Worm (Caenorhabditis elegans) whole organism, mixed stage, embryonic: ENCODE measurements around the gene adss-1.

ENCODE experiments used
- M03D4.4 ChIP-seq: sonication (generic microtip); optimal IDR thresholded peaks from 2 replicates; lab custom pipeline; 2017; ENCODE audit warnings: mild to moderate bottlenecking, missing genetic modification characterization, missing compliant biosample characterization
- bed-3 ChIP-seq: fragments of 200-800 bp; sonication (Bioruptor generic); optimal IDR thresholded peaks from 3 replicates; lab custom pipeline; 2018; ENCODE audit warnings: mild to moderate bottlenecking, missing genetic modification characterization, moderate library complexity, missing compliant biosample characterization
- blmp-1 ChIP-seq: fragments of 150-350 bp; optimal IDR thresholded peaks from 2 replicates; lab custom pipeline; 2014; ENCODE audit warnings: missing biosample characterization, missing genetic modification characterization
- ceh-39 ChIP-seq: fragments of 150-350 bp; optimal IDR thresholded peaks from 2 replicates; lab custom pipeline; 2014; ENCODE audit warnings: missing biosample characterization, missing genetic modification characterization
- ceh-43 ChIP-seq: fragments of 200-800 bp; sonication (Bioruptor generic); optimal IDR thresholded peaks from 2 replicates; lab custom pipeline; 2018; ENCODE audit warnings: mild to moderate bottlenecking, missing genetic modification characterization, moderate library complexity, missing compliant biosample characterization
- ceh-83 ChIP-seq: fragments of 200-800 bp; sonication (Bioruptor generic); optimal IDR thresholded peaks from 2 replicates; lab custom pipeline; 2018; ENCODE audit warnings: mild to moderate bottlenecking, missing genetic modification characterization, missing compliant biosample characterization
- ces-1 ChIP-seq: fragments of 150-350 bp; optimal IDR thresholded peaks from 2 replicates; lab custom pipeline; 2014; ENCODE audit warnings: missing biosample characterization, missing genetic modification reagents, missing genetic modification characterization
- cnd-1 ChIP-seq: fragments of 200-800 bp; sonication (Bioruptor generic); optimal IDR thresholded peaks from 2 replicates; lab custom pipeline; 2018; ENCODE audit warnings: mild to moderate bottlenecking, missing genetic modification characterization, missing compliant biosample characterization
- drap-1 ChIP-seq: fragments of 200-800 bp; sonication (Bioruptor generic); optimal IDR thresholded peaks from 3 replicates; lab custom pipeline; 2018; ENCODE audit warnings: mild to moderate bottlenecking, missing genetic modification characterization, missing compliant biosample characterization
- elt-3 ChIP-seq: fragments of 150-350 bp; optimal IDR thresholded peaks from 2 replicates; lab custom pipeline; 2014; ENCODE audit warnings: missing biosample characterization, missing genetic modification characterization
- flh-1 ChIP-seq: fragments of 200-800 bp; sonication (Bioruptor generic); optimal IDR thresholded peaks from 2 replicates; lab custom pipeline; 2018; ENCODE audit warnings: mild to moderate bottlenecking, missing genetic modification characterization, moderate library complexity, missing compliant biosample characterization
- ham-2 ChIP-seq: fragments of 200-800 bp; sonication (Bioruptor generic); optimal IDR thresholded peaks from 2 replicates; lab custom pipeline; 2018; ENCODE audit warnings: mild to moderate bottlenecking, missing genetic modification characterization, missing compliant biosample characterization
- hlh-1 ChIP-seq: fragments of 150-350 bp; optimal IDR thresholded peaks from 2 replicates; lab custom pipeline; 2014; ENCODE audit warnings: missing biosample characterization, missing genetic modification reagents, missing genetic modification characterization
- lin-13 ChIP-seq: fragments of 150-350 bp; optimal IDR thresholded peaks from 2 replicates; lab custom pipeline; 2014; ENCODE audit warnings: missing biosample characterization, missing genetic modification characterization
- lin-32 ChIP-seq: fragments of 200-800 bp; sonication (Bioruptor generic); optimal IDR thresholded peaks from 2 replicates; lab custom pipeline; 2018; ENCODE audit warnings: mild to moderate bottlenecking, missing genetic modification characterization, missing compliant biosample characterization
- lsy-2 ChIP-seq: fragments of 150-350 bp; optimal IDR thresholded peaks from 2 replicates; lab custom pipeline; 2014; ENCODE audit warnings: missing biosample characterization, missing genetic modification characterization
- mab-5 ChIP-seq: fragments of 150-350 bp; optimal IDR thresholded peaks from 2 replicates; lab custom pipeline; 2014; ENCODE audit warnings: missing biosample characterization, missing genetic modification characterization
- mep-1 ChIP-seq: fragments of 150-350 bp; optimal IDR thresholded peaks from 2 replicates; lab custom pipeline; 2017; ENCODE audit warnings: missing biosample characterization, missing genetic modification reagents, missing genetic modification characterization, inconsistent platforms
- mls-2 ChIP-seq: sonication (generic microtip); optimal IDR thresholded peaks from 2 replicates; lab custom pipeline; 2016; ENCODE audit warnings: mild to moderate bottlenecking, missing genetic modification characterization, moderate library complexity, missing compliant biosample characterization
- nhr-12 ChIP-seq: fragments of 150-350 bp; optimal IDR thresholded peaks from 2 replicates; lab custom pipeline; 2014; ENCODE audit warnings: missing biosample characterization, missing genetic modification characterization
- nhr-2 ChIP-seq: fragments of 150-350 bp; optimal IDR thresholded peaks from 2 replicates; lab custom pipeline; 2014; ENCODE audit warnings: missing biosample characterization, missing genetic modification characterization
- nhr-237 ChIP-seq: fragments of 150-350 bp; optimal IDR thresholded peaks from 2 replicates; lab custom pipeline; 2014; ENCODE audit warnings: missing biosample characterization, missing genetic modification characterization
- nhr-28 ChIP-seq: fragments of 150-350 bp; optimal IDR thresholded peaks from 2 replicates; lab custom pipeline; 2014; ENCODE audit warnings: missing biosample characterization, missing genetic modification characterization
- nhr-76 ChIP-seq: sonication (generic microtip); optimal IDR thresholded peaks from 2 replicates; lab custom pipeline; 2017; ENCODE audit warnings: missing biosample characterization, missing genetic modification characterization
- pha-4 ChIP-seq: fragments of 150-350 bp; optimal IDR thresholded peaks from 2 replicates; lab custom pipeline; 2018; ENCODE audit warnings: missing biosample characterization, missing genetic modification reagents, missing genetic modification characterization
- snpc-4 ChIP-seq: fragments of 150-350 bp; optimal IDR thresholded peaks from 2 replicates; lab custom pipeline; 2014; ENCODE audit warnings: missing biosample characterization, missing genetic modification characterization
- sptf-1 ChIP-seq: sonication (generic microtip); optimal IDR thresholded peaks from 2 replicates; lab custom pipeline; 2017; ENCODE audit warnings: mild to moderate bottlenecking, missing genetic modification characterization, moderate library complexity, missing compliant biosample characterization
- tbx-8 ChIP-seq: fragments of 200-800 bp; sonication (Bioruptor generic); optimal IDR thresholded peaks from 2 replicates; lab custom pipeline; 2018; ENCODE audit warnings: mild to moderate bottlenecking, missing genetic modification characterization, moderate library complexity, missing compliant biosample characterization
- unc-120 ChIP-seq: sonication (generic microtip); optimal IDR thresholded peaks from 2 replicates; lab custom pipeline; 2017; ENCODE audit warnings: missing genetic modification characterization, missing compliant biosample characterization; ENCODE audit not compliant: poor library complexity, severe bottlenecking
- unc-39 ChIP-seq: fragments of 150-350 bp; optimal IDR thresholded peaks from 2 replicates; lab custom pipeline; 2014; ENCODE audit warnings: missing biosample characterization, missing genetic modification characterization
- unc-62 ChIP-seq: fragments of 150-350 bp; optimal IDR thresholded peaks from 2 replicates; lab custom pipeline; 2014; ENCODE audit warnings: missing biosample characterization, missing genetic modification reagents, missing genetic modification characterization
- zip-8 ChIP-seq: fragments of 150-350 bp; optimal IDR thresholded peaks from 2 replicates; lab custom pipeline; 2014; ENCODE audit warnings: missing biosample characterization, missing genetic modification characterization
- ztf-11 ChIP-seq: fragments of 150-350 bp; optimal IDR thresholded peaks from 2 replicates; lab custom pipeline; 2014; ENCODE audit warnings: missing biosample characterization, missing genetic modification characterization

adss-1 gene

ce11 chrV:4823323-4823682, at the start of gene adss-1:
TSS of gene adss-1 (minus strand) at chrV:4823423.
- TF ChIP-seq unc-39 (tag; lab: Kevin White, UChicago) (no peak), nhr-12 (tag; lab: Kevin White, UChicago) (no peak), ceh-39 (tag; lab: Kevin White, UChicago) (no peak), drap-1 (no peak), snpc-4 (tag; lab: Kevin White, UChicago) (no peak), nhr-237 (tag; lab: Kevin White, UChicago) (no peak), nhr-28 (tag; lab: Kevin White, UChicago) (no peak), unc-62 (GFP tag; lab: Kevin White, UChicago) (no peak), unc-120 (tag; lab: Kevin White, UChicago) (no peak), zip-8 (tag; lab: Kevin White, UChicago) (no peak), mep-1 (tag; lab: Kevin White, UChicago) (no peak), sptf-1 (tag; lab: Kevin White, UChicago) (no peak), lin-32 (GFP tag; lab: Kevin White, UChicago) (no peak), mab-5 (tag; lab: Kevin White, UChicago) (no peak), blmp-1 (tag; lab: Kevin White, UChicago) (no peak), ham-2 (no peak), ceh-43 (GFP tag; lab: Kevin White, UChicago) (no peak), cnd-1 (tag; lab: Kevin White, UChicago) (no peak), ces-1 (GFP tag; lab: Kevin White, UChicago) (no peak), nhr-76 (tag; lab: Kevin White, UChicago) (no peak)

- no peak for TF ChIP-seq ham-2
- no peak for TF ChIP-seq M03D4.4 (tag; lab: Kevin White, UChicago)
- no peak for TF ChIP-seq ceh-83 (GFP tag; lab: Kevin White, UChicago)
- TF ChIP-seq zip-8 (tag; lab: Kevin White, UChicago) = no peak
- no peak for TF ChIP-seq lin-13 (tag; lab: Kevin White, UChicago)
- no peak for TF ChIP-seq tbx-8
- no peak for TF ChIP-seq sptf-1 (tag; lab: Kevin White, UChicago)
- no peak for TF ChIP-seq elt-3 (tag; lab: Kevin White, UChicago)
- TF ChIP-seq unc-62 (GFP tag; lab: Kevin White, UChicago) = no peak
- no peak for TF ChIP-seq blmp-1 (tag; lab: Kevin White, UChicago)
- no peak for TF ChIP-seq unc-120 (tag; lab: Kevin White, UChicago)
- no peak for TF ChIP-seq pha-4
- no peak for TF ChIP-seq drap-1
- TF ChIP-seq snpc-4 (tag; lab: Kevin White, UChicago) = no peak
- no peak for TF ChIP-seq ces-1 (GFP tag; lab: Kevin White, UChicago)
- TF ChIP-seq lsy-2 (tag; lab: Kevin White, UChicago) = no peak
- TF ChIP-seq ztf-11 (tag; lab: Kevin White, UChicago) = no peak
- TF ChIP-seq ceh-43 (GFP tag; lab: Kevin White, UChicago) = no peak
Measured at ce11 chrV:4871992-4872391, 48.8 kb upstream of the adss-1 start, which contains the start of gene srd-33. TSS of gene srd-33 (plus strand) at chrV:4872292.

- TF ChIP-seq hlh-1 = no peak
- TF ChIP-seq ztf-11 (tag; lab: Kevin White, UChicago) = no peak
- TF ChIP-seq zip-8 (tag; lab: Kevin White, UChicago) = no peak
- no peak for TF ChIP-seq cnd-1 (tag; lab: Kevin White, UChicago)
- no peak for TF ChIP-seq drap-1
- no peak for TF ChIP-seq elt-3 (tag; lab: Kevin White, UChicago)
- TF ChIP-seq flh-1 (GFP tag; lab: Kevin White, UChicago) = no peak
- TF ChIP-seq ces-1 (GFP tag; lab: Kevin White, UChicago) = no peak
- TF ChIP-seq ceh-83 (GFP tag; lab: Kevin White, UChicago) = no peak
- TF ChIP-seq nhr-2 = no peak
- no peak for TF ChIP-seq lin-13 (tag; lab: Kevin White, UChicago)
- TF ChIP-seq, all 35 proteins: peak for 0
Measured at ce11 chrV:4870627-4871026, 47.4 kb upstream of the adss-1 start.

- no peak for TF ChIP-seq nhr-76 (tag; lab: Kevin White, UChicago)
- TF ChIP-seq nhr-28 (tag; lab: Kevin White, UChicago) = no peak
- TF ChIP-seq ham-2 = no peak
- TF ChIP-seq nhr-2 = no peak
- no peak for TF ChIP-seq ceh-39 (tag; lab: Kevin White, UChicago)
- TF ChIP-seq ceh-83 (GFP tag; lab: Kevin White, UChicago) = no peak
Measured at ce11 chrV:4868698-4869097, 45.5 kb upstream of the adss-1 start.

- TF ChIP-seq bed-3 (GFP tag; lab: Kevin White, UChicago) (no peak), ceh-83 (GFP tag; lab: Kevin White, UChicago) (no peak), nhr-76 (tag; lab: Kevin White, UChicago) (no peak), sptf-1 (tag; lab: Kevin White, UChicago) (no peak), M03D4.4 (tag; lab: Kevin White, UChicago) (no peak), mep-1 (tag; lab: Kevin White, UChicago) (no peak), lsy-2 (tag; lab: Kevin White, UChicago) (no peak), mls-2 (tag; lab: Kevin White, UChicago) (no peak), unc-120 (tag; lab: Kevin White, UChicago) (no peak), nhr-2 (no peak), ztf-11 (tag; lab: Kevin White, UChicago) (no peak), hlh-1 (no peak)
Measured at ce11 chrV:4867535-4867934, 44.3 kb upstream of the adss-1 start.
